Fruit fly (Drosophila melanogaster): ENCODE data around the gene Rala.

Gene Rala

dm6 chrX:3677847-3678411 lies 41.5 kb downstream of the Rala start (continued):
- no peak for TF ChIP-seq Dp (GFP tag; optimal IDR thresholded peaks at IDR 0.05)
- TF ChIP-seq Abd-B (GFP tag; optimal IDR thresholded peaks at IDR 0.05): peak; percentile 84
- TF ChIP-seq CG9932 (GFP tag; IDR thresholded peaks at IDR 0.05): no peak; the same call in none of the 2 replicates
- no peak for TF ChIP-seq pan (optimal IDR thresholded peaks at IDR 0.05)
- peak in 1 of 2 experiments; percentile 66 for TF ChIP-seq pan (GFP tag; optimal IDR thresholded peaks at IDR 0.05 in 1 of 2, IDR thresholded peaks at IDR 0.05 in 1 of 2)
- TF ChIP-seq psq (GFP tag; optimal IDR thresholded peaks at IDR 0.05): peak; percentile 51
- TF ChIP-seq sens (GFP tag): peak; percentile 86
- peak; percentile 97 for TF ChIP-seq CG17361 (GFP tag; IDR thresholded peaks at IDR 0.05)
- TF ChIP-seq CG1529 (GFP tag; optimal IDR thresholded peaks at IDR 0.05): peak; percentile 73
- no peak for TF ChIP-seq cad (GFP tag; optimal IDR thresholded peaks at IDR 0.05)
- TF ChIP-seq sc (optimal IDR thresholded peaks at IDR 0.05): no peak
- peak; percentile 90 for TF ChIP-seq sc (GFP tag; optimal IDR thresholded peaks at IDR 0.05)
- no peak for TF ChIP-seq CG9876 (GFP tag; optimal IDR thresholded peaks at IDR 0.05)
- no peak for TF ChIP-seq pzg (GFP tag; optimal IDR thresholded peaks at IDR 0.05)
- TF ChIP-seq H15 (GFP tag; IDR thresholded peaks at IDR 0.05): 0 out of 3 replicates have a peak, but pooled peaks have one; percentile 39
- TF ChIP-seq kah (GFP tag; optimal IDR thresholded peaks at IDR 0.05): peak; percentile 43
- peak; percentile 63 for TF ChIP-seq CG9817 (tag; optimal IDR thresholded peaks at IDR 0.05)
- no peak for TF ChIP-seq repo (GFP tag; optimal IDR thresholded peaks at IDR 0.05)
- TF ChIP-seq CG7745 (tag; optimal IDR thresholded peaks at IDR 0.05): no peak
- TF ChIP-seq CG12769 (tag; optimal IDR thresholded peaks at IDR 0.05): no peak
- TF ChIP-seq Lim3 (GFP tag; IDR thresholded peaks at IDR 0.05): no peak
- TF ChIP-seq odd (GFP tag; optimal IDR thresholded peaks at IDR 0.05): peak; percentile 86
- peak; percentile 50 for TF ChIP-seq CG15514 (GFP tag; optimal IDR thresholded peaks at IDR 0.05)
- no peak for TF ChIP-seq Opbp (GFP tag; IDR thresholded peaks at IDR 0.05; ENCODE audit: partially characterized antibody)
- TF ChIP-seq p53 (GFP tag; optimal IDR thresholded peaks at IDR 0.05): no peak
- no peak for TF ChIP-seq wek (GFP tag; optimal IDR thresholded peaks at IDR 0.05)
- TF ChIP-seq lilli (GFP tag; optimal IDR thresholded peaks at IDR 0.05): peak; percentile 13
- peak; percentile 74 for TF ChIP-seq unpg (GFP tag; optimal IDR thresholded peaks at IDR 0.05)
- TF ChIP-seq CG17186 (GFP tag; optimal IDR thresholded peaks at IDR 0.05): no peak
- peak; percentile 92 for TF ChIP-seq CG11504 (tag; optimal IDR thresholded peaks at IDR 0.05)
- TF ChIP-seq CG34422 (GFP tag; IDR thresholded peaks at IDR 0.05): peak; percentile 22; the same call in 1 of the 3 replicates
- no peak for TF ChIP-seq Ada2b (GFP tag; IDR thresholded peaks at IDR 0.05)
- TF ChIP-seq HmgD (GFP tag; optimal IDR thresholded peaks at IDR 0.05): no peak
- TF ChIP-seq nerfin-1 (tag; optimal IDR thresholded peaks at IDR 0.05): peak; percentile 81
- no peak for TF ChIP-seq CG10321 (GFP tag; IDR thresholded peaks at IDR 0.05)
- TF ChIP-seq tin (GFP tag; optimal IDR thresholded peaks at IDR 0.05): peak; percentile 65
- 0 out of 3 replicates have a peak, but pooled peaks have one; percentile 41 for TF ChIP-seq ken (GFP tag; IDR thresholded peaks at IDR 0.05)
- TF ChIP-seq Scr (GFP tag; IDR thresholded peaks at IDR 0.05; ENCODE audit: partially characterized antibody): no peak
- no peak; the same call in none of the 2 replicates for TF ChIP-seq ap (GFP tag; IDR thresholded peaks at IDR 0.05)
- TF ChIP-seq mirr (GFP tag; optimal IDR thresholded peaks at IDR 0.05): no peak
- TF ChIP-seq CG4854 (GFP tag; optimal IDR thresholded peaks at IDR 0.05): no peak
- no peak; the same call in 1 of the 2 replicates for TF ChIP-seq Atf6 (GFP tag; IDR thresholded peaks at IDR 0.05)
- TF ChIP-seq Bdp1 (GFP tag; optimal IDR thresholded peaks at IDR 0.05): no peak
- TF ChIP-seq Nf-YC (tag; optimal IDR thresholded peaks at IDR 0.05): peak; percentile 70
- TF ChIP-seq sim (GFP tag; IDR thresholded peaks at IDR 0.05): no peak
- TF ChIP-seq CG17385 (GFP tag; optimal IDR thresholded peaks at IDR 0.05): peak; percentile 99
- no peak for TF ChIP-seq fu2 (GFP tag; optimal IDR thresholded peaks at IDR 0.05)
- peak; percentile 75 for TF ChIP-seq salm (tag; optimal IDR thresholded peaks at IDR 0.05)
- TF ChIP-seq wdn (GFP tag; IDR thresholded peaks at IDR 0.05): no peak
- no peak for TF ChIP-seq hkb (optimal IDR thresholded peaks at IDR 0.05)
- TF ChIP-seq hkb (GFP tag; IDR thresholded peaks at IDR 0.05): peak; percentile 74; the same call in 1 of the 2 replicates
